Worm (Caenorhabditis elegans): Measurements from ENCODE around the gene B0524.5.
A peak's percentile ranks its signal among the peaks of the same experiment; 100 is the strongest.

B0524.5 gene

DNA sequence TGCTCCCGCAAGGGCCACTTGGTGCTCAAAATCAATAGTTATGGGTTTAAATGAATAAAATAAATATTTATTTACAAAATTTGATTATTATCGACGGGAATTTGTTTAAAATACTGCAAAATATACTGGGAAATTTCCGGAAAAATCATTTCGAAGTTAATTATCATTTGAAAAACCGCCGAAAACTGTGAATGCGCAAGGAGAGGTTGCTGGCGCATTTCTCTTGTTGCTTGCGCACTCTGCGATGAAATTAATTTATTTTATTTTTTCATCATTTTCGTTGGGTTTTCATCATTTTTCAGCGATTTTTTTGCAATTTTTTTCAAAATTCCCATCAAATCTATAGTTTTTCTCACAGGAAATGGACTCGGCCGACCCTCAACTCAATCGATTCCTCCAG is 34.2 kb downstream of the B0524.5 start, which contains the start of gene ddp-1 (continued):
- TF ChIP-seq unc-30 (tag; optimal IDR thresholded peaks at IDR 0.05) (peak; percentile 46), lir-3 (tag; optimal IDR thresholded peaks at IDR 0.05; ENCODE audit: poor library complexity) (no peak), egl-13 (tag; optimal IDR thresholded peaks at IDR 0.05) (peak; percentile 93), nhr-76 (tag; optimal IDR thresholded peaks at IDR 0.05) (peak; percentile 22), tbx-2 (tag; optimal IDR thresholded peaks at IDR 0.05) (peak; percentile 96), sptf-1 (tag; optimal IDR thresholded peaks at IDR 0.05) (no peak), unc-98 (GFP tag; IDR thresholded peaks at IDR 0.05) (0 out of 2 replicates have a peak, but pooled peaks have one; percentile 39), nhr-237 (tag; optimal IDR thresholded peaks at IDR 0.05) (peak; percentile 71), lin-39 (tag; optimal IDR thresholded peaks at IDR 0.05) (peak; percentile 98), C04F5.9 (tag; optimal IDR thresholded peaks at IDR 0.05) (peak; percentile 86), mab-9 (GFP tag; IDR thresholded peaks at IDR 0.05) (peak; percentile 90), C34B4.2 (tag; optimal IDR thresholded peaks at IDR 0.05) (peak; percentile 71), nhr-28 (tag; optimal IDR thresholded peaks at IDR 0.05) (no peak), ceh-90 (tag; optimal IDR thresholded peaks at IDR 0.05) (peak; percentile 53), fkh-8 (tag; optimal IDR thresholded peaks at IDR 0.05) (peak; percentile 94), ces-1 (GFP tag; optimal IDR thresholded peaks at IDR 0.05) (no peak), ceh-82 (tag; optimal IDR thresholded peaks at IDR 0.05) (peak; percentile 98), fkh-10 (GFP tag; optimal IDR thresholded peaks at IDR 0.05) (peak; percentile 91), mdl-1 (tag; optimal IDR thresholded peaks at IDR 0.05) (peak in 1 of 2 experiments; percentile 87), sox-4 (tag; optimal IDR thresholded peaks at IDR 0.05) (peak; percentile 92), lin-35 (GFP tag; optimal IDR thresholded peaks at IDR 0.05) (peak; percentile 99 to 100), ceh-63 (GFP tag; optimal IDR thresholded peaks at IDR 0.05) (peak; percentile 63), pax-3 (tag; optimal IDR thresholded peaks at IDR 0.05) (peak; percentile 91), dsc-1 (tag; optimal IDR thresholded peaks at IDR 0.05) (peak; percentile 98), unc-130 (tag; optimal IDR thresholded peaks at IDR 0.05) (peak; percentile 93), aha-1 (tag; optimal IDR thresholded peaks at IDR 0.05) (peak; percentile 65), nhr-12 (tag; optimal IDR thresholded peaks at IDR 0.05) (peak; percentile 51), ztf-4 (tag; optimal IDR thresholded peaks at IDR 0.05) (peak; percentile 92), hlh-17 (GFP tag; optimal IDR thresholded peaks at IDR 0.05; ENCODE audit: borderline replicate concordance) (no peak), hlh-4 (tag; optimal IDR thresholded peaks at IDR 0.05) (no peak), fos-1 (tag; optimal IDR thresholded peaks at IDR 0.05) (peak; percentile 91), pqm-1 (tag; optimal IDR thresholded peaks at IDR 0.05) (peak; percentile 29), pag-3 (tag; optimal IDR thresholded peaks at IDR 0.05; ENCODE audit: borderline replicate concordance, insufficient read depth) (peak; percentile 70), nhr-11 (tag; optimal IDR thresholded peaks at IDR 0.05) (peak; percentile 89), nhr-19 (GFP tag; conservative IDR thresholded peaks at IDR 0.05) (peak; percentile 96), alr-1 (tag; optimal IDR thresholded peaks at IDR 0.05; ENCODE audit: borderline replicate concordance) (no peak), fkh-4 (tag; optimal IDR thresholded peaks at IDR 0.05; ENCODE audit: borderline replicate concordance) (peak; percentile 78), lin-13 (GFP tag; optimal IDR thresholded peaks at IDR 0.05) (peak; percentile 99), snu-23 (GFP tag; optimal IDR thresholded peaks at IDR 0.05) (peak; percentile 98), blmp-1 (tag; optimal IDR thresholded peaks at IDR 0.05) (peak; percentile 81), mef-2 (tag; optimal IDR thresholded peaks at IDR 0.05) (peak; percentile 69), egl-27 (tag; optimal IDR thresholded peaks at IDR 0.05) (no peak), elt-2 (tag; optimal IDR thresholded peaks at IDR 0.05) (peak; percentile 90), nhr-71 (tag; optimal IDR thresholded peaks at IDR 0.05) (peak; percentile 97), sup-37 (GFP tag; optimal IDR thresholded peaks at IDR 0.05) (peak; percentile 91), xbp-1 (tag; optimal IDR thresholded peaks at IDR 0.05) (peak; percentile 95), snpc-4 (tag; optimal IDR thresholded peaks at IDR 0.05) (peak; percentile 77), isw-1 (GFP tag; IDR thresholded peaks at IDR 0.05) (peak; percentile 95), zag-1 (tag; optimal IDR thresholded peaks at IDR 0.05) (peak; percentile 81), hpl-2 (GFP tag; optimal IDR thresholded peaks at IDR 0.05) (peak; percentile 60)
